Fruit fly (Drosophila melanogaster): ENCODE measurements around the gene Rfk.
A peak's percentile ranks its signal among the peaks of the same experiment; 100 is the strongest.

DNA sequence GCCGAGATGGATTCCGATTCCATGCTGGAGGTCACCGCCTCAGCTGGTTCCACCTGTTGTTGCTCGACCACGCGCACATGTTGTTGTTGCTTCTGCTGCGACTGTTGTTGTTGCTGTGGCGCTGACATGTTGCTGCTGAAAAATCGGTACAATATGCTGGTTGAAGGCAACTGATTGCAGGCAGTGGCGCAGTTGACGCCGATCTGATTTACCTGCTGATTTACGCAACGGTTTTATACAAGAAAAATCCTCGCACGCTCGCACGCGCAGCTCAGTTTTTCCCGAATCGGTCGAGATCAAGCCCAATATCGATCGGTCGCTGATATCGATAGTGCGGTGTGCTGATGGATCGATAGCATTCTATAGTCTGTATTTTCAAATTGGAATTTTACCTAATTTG lies 1.6 kb downstream of the Rfk start, which contains the start of gene Prat:
- TF ChIP-seq tup (GFP tag; optimal IDR thresholded peaks at IDR 0.05) (no peak), Lpt (GFP tag; optimal IDR thresholded peaks at IDR 0.05) (no peak), br (optimal IDR thresholded peaks at IDR 0.05) (no peak), CG4707 (GFP tag; optimal IDR thresholded peaks at IDR 0.05) (no peak), BEAF-32 (GFP tag; optimal IDR thresholded peaks at IDR 0.05) (peak; percentile 80), trh (GFP tag; optimal IDR thresholded peaks at IDR 0.05) (no peak), Hand (GFP tag; optimal IDR thresholded peaks at IDR 0.05) (no peak), NK7.1 (GFP tag; optimal IDR thresholded peaks at IDR 0.05) (no peak), CG17359 (tag; optimal IDR thresholded peaks at IDR 0.05) (no peak), eyg (GFP tag; optimal IDR thresholded peaks at IDR 0.05) (no peak)
